Fruit fly (Drosophila melanogaster): ENCODE data around the gene Leash.

DNA sequence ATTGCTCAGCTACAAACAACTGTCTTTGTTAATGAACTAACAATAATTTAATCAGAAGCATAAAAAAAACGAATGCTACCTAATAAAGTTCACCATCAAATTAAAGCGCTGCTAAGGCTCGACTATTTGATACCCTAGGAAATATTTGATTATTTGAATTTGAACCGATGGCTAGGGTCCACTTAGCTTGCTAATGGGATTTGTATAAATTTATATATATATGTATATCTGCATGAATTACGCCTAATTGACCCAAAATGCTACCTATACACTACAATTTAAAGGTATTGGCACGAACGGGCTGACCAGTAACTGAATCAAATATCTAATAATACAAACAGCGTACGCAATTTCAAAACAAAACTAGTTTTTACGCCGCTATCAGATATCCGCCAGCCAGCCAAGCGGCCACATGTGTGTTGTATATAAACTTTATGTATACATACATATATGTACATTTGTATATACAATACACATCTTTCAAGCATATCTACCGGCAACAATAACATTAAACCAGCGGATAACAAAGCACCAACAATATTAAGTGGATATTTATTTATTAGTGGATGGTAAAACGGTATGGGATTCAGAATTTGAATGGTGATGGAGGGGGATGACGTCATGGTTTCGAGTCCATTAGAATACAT lies 1.2 kb upstream of the Leash start:
- TF ChIP-seq Sin3A (optimal IDR thresholded peaks at IDR 0.05) (no peak), psq (optimal IDR thresholded peaks at IDR 0.05) (no peak), h (optimal IDR thresholded peaks at IDR 0.05) (no peak)

All from Kc167 (cell line).